Fruit fly (Drosophila melanogaster) Kc167 (cell line): ENCODE data around the gene siz.

Experiments used
- Myc ChIP-seq: fragments of >200 bp; optimal IDR thresholded peaks from 2 replicates; lab custom pipeline; 2017; ENCODE audit warnings: missing external identifiers
- Sin3A ChIP-seq: fragments of >200 bp; optimal IDR thresholded peaks from 2 replicates; lab custom pipeline; 2018; ENCODE audit warnings: missing external identifiers
- insv ChIP-seq: fragments of >200 bp; optimal IDR thresholded peaks from 3 replicates; lab custom pipeline; 2018; ENCODE audit warnings: missing external identifiers
- psq ChIP-seq: fragments of >200 bp; optimal IDR thresholded peaks from 2 replicates; lab custom pipeline; 2017; ENCODE audit warnings: missing external identifiers

- TF ChIP-seq Sin3A (lab: Kevin White, UChicago): no peak
- no peak for TF ChIP-seq psq (lab: Kevin White, UChicago)
- TF ChIP-seq insv (lab: Kevin White, UChicago): no peak
- TF ChIP-seq Myc (lab: Kevin White, UChicago): no peak
Measured at dm6 chr3L:20999639-21000038, 34.7 kb upstream of the siz start.
